Worm (Caenorhabditis elegans) whole organism, mixed stage, embryonic: Measurements from ENCODE around the gene C16B8.2.
A peak's percentile ranks its signal among the peaks of the same experiment; 100 is the strongest.

Experiments used
- M03D4.4 ChIP-seq: sonication (generic microtip); optimal IDR thresholded peaks from 2 replicates; lab custom pipeline; 2017; ENCODE audit warnings: mild to moderate bottlenecking, missing genetic modification characterization, missing compliant biosample characterization
- bed-3 ChIP-seq: fragments of 200-800 bp; sonication (Bioruptor generic); optimal IDR thresholded peaks from 3 replicates; lab custom pipeline; 2018; ENCODE audit warnings: mild to moderate bottlenecking, missing genetic modification characterization, moderate library complexity, missing compliant biosample characterization
- blmp-1 ChIP-seq: fragments of 150-350 bp; optimal IDR thresholded peaks from 2 replicates; lab custom pipeline; 2014; ENCODE audit warnings: missing biosample characterization, missing genetic modification characterization
- ceh-39 ChIP-seq: fragments of 150-350 bp; optimal IDR thresholded peaks from 2 replicates; lab custom pipeline; 2014; ENCODE audit warnings: missing biosample characterization, missing genetic modification characterization
- ceh-43 ChIP-seq: fragments of 200-800 bp; sonication (Bioruptor generic); optimal IDR thresholded peaks from 2 replicates; lab custom pipeline; 2018; ENCODE audit warnings: mild to moderate bottlenecking, missing genetic modification characterization, moderate library complexity, missing compliant biosample characterization
- ceh-83 ChIP-seq: fragments of 200-800 bp; sonication (Bioruptor generic); optimal IDR thresholded peaks from 2 replicates; lab custom pipeline; 2018; ENCODE audit warnings: mild to moderate bottlenecking, missing genetic modification characterization, missing compliant biosample characterization
- ces-1 ChIP-seq: fragments of 150-350 bp; optimal IDR thresholded peaks from 2 replicates; lab custom pipeline; 2014; ENCODE audit warnings: missing biosample characterization, missing genetic modification reagents, missing genetic modification characterization
- cnd-1 ChIP-seq: fragments of 200-800 bp; sonication (Bioruptor generic); optimal IDR thresholded peaks from 2 replicates; lab custom pipeline; 2018; ENCODE audit warnings: mild to moderate bottlenecking, missing genetic modification characterization, missing compliant biosample characterization
- drap-1 ChIP-seq: fragments of 200-800 bp; sonication (Bioruptor generic); optimal IDR thresholded peaks from 3 replicates; lab custom pipeline; 2018; ENCODE audit warnings: mild to moderate bottlenecking, missing genetic modification characterization, missing compliant biosample characterization
- elt-1 ChIP-seq: sonication (generic microtip); optimal IDR thresholded peaks from 2 replicates; lab custom pipeline; 2017; ENCODE audit warnings: missing genetic modification characterization, mild to moderate bottlenecking, missing compliant biosample characterization, antibody characterized with exemption, moderate library complexity, borderline replicate concordance; ENCODE audit not compliant: insufficient read depth
- elt-3 ChIP-seq: fragments of 150-350 bp; optimal IDR thresholded peaks from 2 replicates; lab custom pipeline; 2014; ENCODE audit warnings: missing biosample characterization, missing genetic modification characterization
- flh-1 ChIP-seq: fragments of 200-800 bp; sonication (Bioruptor generic); optimal IDR thresholded peaks from 2 replicates; lab custom pipeline; 2018; ENCODE audit warnings: mild to moderate bottlenecking, missing genetic modification characterization, moderate library complexity, missing compliant biosample characterization
- ham-2 ChIP-seq: fragments of 200-800 bp; sonication (Bioruptor generic); optimal IDR thresholded peaks from 2 replicates; lab custom pipeline; 2018; ENCODE audit warnings: mild to moderate bottlenecking, missing genetic modification characterization, missing compliant biosample characterization
- hlh-1 ChIP-seq: fragments of 150-350 bp; optimal IDR thresholded peaks from 2 replicates; lab custom pipeline; 2014; ENCODE audit warnings: missing biosample characterization, missing genetic modification reagents, missing genetic modification characterization
- lin-13 ChIP-seq: fragments of 150-350 bp; optimal IDR thresholded peaks from 2 replicates; lab custom pipeline; 2014; ENCODE audit warnings: missing biosample characterization, missing genetic modification characterization
- lin-32 ChIP-seq: fragments of 200-800 bp; sonication (Bioruptor generic); optimal IDR thresholded peaks from 2 replicates; lab custom pipeline; 2018; ENCODE audit warnings: mild to moderate bottlenecking, missing genetic modification characterization, missing compliant biosample characterization
- lsy-2 ChIP-seq: fragments of 150-350 bp; optimal IDR thresholded peaks from 2 replicates; lab custom pipeline; 2014; ENCODE audit warnings: missing biosample characterization, missing genetic modification characterization
- mab-5 ChIP-seq: fragments of 150-350 bp; optimal IDR thresholded peaks from 2 replicates; lab custom pipeline; 2014; ENCODE audit warnings: missing biosample characterization, missing genetic modification characterization
- mep-1 ChIP-seq: fragments of 150-350 bp; optimal IDR thresholded peaks from 2 replicates; lab custom pipeline; 2017; ENCODE audit warnings: missing biosample characterization, missing genetic modification reagents, missing genetic modification characterization, inconsistent platforms
- mls-2 ChIP-seq: sonication (generic microtip); optimal IDR thresholded peaks from 2 replicates; lab custom pipeline; 2016; ENCODE audit warnings: mild to moderate bottlenecking, missing genetic modification characterization, moderate library complexity, missing compliant biosample characterization
- nhr-12 ChIP-seq: fragments of 150-350 bp; optimal IDR thresholded peaks from 2 replicates; lab custom pipeline; 2014; ENCODE audit warnings: missing biosample characterization, missing genetic modification characterization
- nhr-2 ChIP-seq: fragments of 150-350 bp; optimal IDR thresholded peaks from 2 replicates; lab custom pipeline; 2014; ENCODE audit warnings: missing biosample characterization, missing genetic modification characterization
- nhr-237 ChIP-seq: fragments of 150-350 bp; optimal IDR thresholded peaks from 2 replicates; lab custom pipeline; 2014; ENCODE audit warnings: missing biosample characterization, missing genetic modification characterization
- nhr-28 ChIP-seq: fragments of 150-350 bp; optimal IDR thresholded peaks from 2 replicates; lab custom pipeline; 2014; ENCODE audit warnings: missing biosample characterization, missing genetic modification characterization
- nhr-76 ChIP-seq: sonication (generic microtip); optimal IDR thresholded peaks from 2 replicates; lab custom pipeline; 2017; ENCODE audit warnings: missing biosample characterization, missing genetic modification characterization
- pha-4 ChIP-seq: fragments of 150-350 bp; optimal IDR thresholded peaks from 2 replicates; lab custom pipeline; 2018; ENCODE audit warnings: missing biosample characterization, missing genetic modification reagents, missing genetic modification characterization
- sem-2 ChIP-seq: fragments of 200-800 bp; sonication (Bioruptor generic); optimal IDR thresholded peaks from 2 replicates; lab custom pipeline; 2018; ENCODE audit warnings: mild to moderate bottlenecking, missing genetic modification characterization, missing compliant biosample characterization
- snpc-4 ChIP-seq: fragments of 150-350 bp; optimal IDR thresholded peaks from 2 replicates; lab custom pipeline; 2014; ENCODE audit warnings: missing biosample characterization, missing genetic modification characterization
- sptf-1 ChIP-seq: sonication (generic microtip); optimal IDR thresholded peaks from 2 replicates; lab custom pipeline; 2017; ENCODE audit warnings: mild to moderate bottlenecking, missing genetic modification characterization, moderate library complexity, missing compliant biosample characterization
- tbx-8 ChIP-seq: fragments of 200-800 bp; sonication (Bioruptor generic); optimal IDR thresholded peaks from 2 replicates; lab custom pipeline; 2018; ENCODE audit warnings: mild to moderate bottlenecking, missing genetic modification characterization, moderate library complexity, missing compliant biosample characterization
- unc-120 ChIP-seq: sonication (generic microtip); optimal IDR thresholded peaks from 2 replicates; lab custom pipeline; 2017; ENCODE audit warnings: missing genetic modification characterization, missing compliant biosample characterization; ENCODE audit not compliant: poor library complexity, severe bottlenecking
- unc-39 ChIP-seq: fragments of 150-350 bp; optimal IDR thresholded peaks from 2 replicates; lab custom pipeline; 2014; ENCODE audit warnings: missing biosample characterization, missing genetic modification characterization
- unc-62 ChIP-seq: fragments of 150-350 bp; optimal IDR thresholded peaks from 2 replicates; lab custom pipeline; 2014; ENCODE audit warnings: missing biosample characterization, missing genetic modification reagents, missing genetic modification characterization
- zip-8 ChIP-seq: fragments of 150-350 bp; optimal IDR thresholded peaks from 2 replicates; lab custom pipeline; 2014; ENCODE audit warnings: missing biosample characterization, missing genetic modification characterization
- ztf-11 ChIP-seq: fragments of 150-350 bp; optimal IDR thresholded peaks from 2 replicates; lab custom pipeline; 2014; ENCODE audit warnings: missing biosample characterization, missing genetic modification characterization

The C16B8.2 gene

ce11 chrX:3969353-3969752 lies 3.1 kb upstream of the C16B8.2 start:
- TF ChIP-seq M03D4.4, result peak; percentile 56
- no peak for TF ChIP-seq unc-39 (tag; lab: Kevin White, UChicago)
- no peak for TF ChIP-seq mep-1 (tag; lab: Kevin White, UChicago)
- TF ChIP-seq flh-1 (GFP tag; lab: Kevin White, UChicago), result no peak
- peak; percentile 59 for TF ChIP-seq drap-1
- no peak for TF ChIP-seq mls-2 (tag; lab: Kevin White, UChicago)
- peak; percentile 72 for TF ChIP-seq cnd-1 (tag; lab: Kevin White, UChicago)
- TF ChIP-seq zip-8 (tag; lab: Kevin White, UChicago), result no peak
- no peak for TF ChIP-seq unc-62 (GFP tag; lab: Kevin White, UChicago)
- TF ChIP-seq nhr-237, result no peak
- TF ChIP-seq sptf-1 (tag; lab: Kevin White, UChicago), result peak; percentile 57
- no peak for TF ChIP-seq blmp-1 (tag; lab: Kevin White, UChicago)
- TF ChIP-seq bed-3 (GFP tag; lab: Kevin White, UChicago), result no peak
- no peak for TF ChIP-seq ceh-43 (GFP tag; lab: Kevin White, UChicago)
- no peak for TF ChIP-seq mab-5
- peak; percentile 25 for TF ChIP-seq lin-13 (tag; lab: Kevin White, UChicago)
- TF ChIP-seq unc-120, result peak; percentile 38
- peak; percentile 44 for TF ChIP-seq hlh-1 (tag; lab: Kevin White, UChicago)
- no peak for TF ChIP-seq nhr-2 (tag; lab: Kevin White, UChicago)
- no peak for TF ChIP-seq ces-1 (GFP tag; lab: Kevin White, UChicago)
- TF ChIP-seq sem-2 (GFP tag; lab: Kevin White, UChicago), result no peak
- TF ChIP-seq elt-3 (tag; lab: Kevin White, UChicago), result no peak
- TF ChIP-seq nhr-76 (tag; lab: Kevin White, UChicago), result no peak
- no peak for TF ChIP-seq nhr-12 (tag; lab: Kevin White, UChicago)
- TF ChIP-seq tbx-8 (GFP tag; lab: Kevin White, UChicago), result no peak
- peak; percentile 37 for TF ChIP-seq lin-32 (GFP tag; lab: Kevin White, UChicago)
- TF ChIP-seq elt-1 (tag; lab: Kevin White, UChicago), result no peak
- peak; percentile 52 for TF ChIP-seq pha-4 (tag; lab: Kevin White, UChicago)
- no peak for TF ChIP-seq nhr-28 (tag; lab: Kevin White, UChicago)
- TF ChIP-seq ceh-83, result peak; percentile 74
- TF ChIP-seq lsy-2 (tag; lab: Kevin White, UChicago), result no peak
- TF ChIP-seq ceh-39, result no peak
- no peak for TF ChIP-seq ham-2 (GFP tag; lab: Kevin White, UChicago)
- no peak for TF ChIP-seq ztf-11 (tag; lab: Kevin White, UChicago)
- no peak for TF ChIP-seq snpc-4 (tag; lab: Kevin White, UChicago)

DNA sequence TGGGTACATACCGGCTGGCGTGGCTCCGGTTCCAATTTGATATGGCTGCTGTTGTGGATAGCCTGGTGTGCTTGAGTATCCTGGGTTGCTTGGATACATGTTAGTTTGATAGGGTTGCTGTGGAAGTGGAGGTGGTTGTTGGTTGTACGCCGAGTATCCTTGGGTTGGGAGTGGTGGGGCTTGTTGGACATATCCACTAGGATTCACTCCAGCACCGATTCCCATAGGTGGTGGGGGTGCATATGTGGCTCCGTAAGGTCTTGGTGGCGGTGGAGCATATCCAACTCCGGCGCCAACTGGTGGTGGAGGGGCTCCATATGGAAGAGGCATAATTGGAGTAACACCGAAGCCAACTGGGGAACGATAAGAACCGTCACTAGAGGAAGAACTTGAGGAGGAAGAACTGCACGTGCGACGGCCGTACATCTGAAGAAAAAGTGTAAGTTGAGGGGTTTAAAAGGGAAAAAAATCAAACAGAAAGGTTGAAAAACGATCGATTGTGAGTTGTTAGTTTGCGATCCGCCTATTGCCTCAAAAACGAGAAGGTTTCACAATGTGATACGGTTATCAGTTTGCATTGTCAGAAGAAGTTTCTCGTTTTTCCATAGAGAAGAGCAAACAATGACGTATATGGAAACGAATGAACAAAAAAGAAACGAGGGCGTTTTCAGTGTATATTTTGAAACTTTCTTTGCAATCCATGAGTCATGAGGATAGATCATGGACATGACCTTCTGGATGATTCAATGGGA lies 2.2 kb upstream of the C16B8.2 start, which contains the start of gene C16B8.3:
C16B8.3 (minus strand) TSS at position 426 of the 752 bp plus-strand sequence.
- TF ChIP-seq sptf-1 (tag; lab: Kevin White, UChicago) (no peak), unc-39 (tag; lab: Kevin White, UChicago) (no peak), nhr-237 (no peak), lin-13 (tag; lab: Kevin White, UChicago) (no peak), M03D4.4 (no peak), pha-4 (tag; lab: Kevin White, UChicago) (no peak), ceh-39 (no peak), nhr-12 (tag; lab: Kevin White, UChicago) (no peak), cnd-1 (tag; lab: Kevin White, UChicago) (no peak), blmp-1 (tag; lab: Kevin White, UChicago) (no peak), mep-1 (tag; lab: Kevin White, UChicago) (no peak), lsy-2 (tag; lab: Kevin White, UChicago) (no peak), ceh-83 (no peak), elt-3 (tag; lab: Kevin White, UChicago) (no peak)

ce11 chrX:3960345-3960744 lies 5.9 kb downstream of the C16B8.2 start:
- TF ChIP-seq ces-1 (GFP tag; lab: Kevin White, UChicago), result peak; percentile 1
- no peak for TF ChIP-seq hlh-1 (tag; lab: Kevin White, UChicago)
- peak; percentile 74 for TF ChIP-seq unc-62 (GFP tag; lab: Kevin White, UChicago)
- TF ChIP-seq mls-2 (tag; lab: Kevin White, UChicago), result no peak
- TF ChIP-seq flh-1 (GFP tag; lab: Kevin White, UChicago), result no peak
